Worm (Caenorhabditis elegans) whole organism, early embryonic: ENCODE data around the gene cct-8.
"Not testable (repeated sequence)": the region's sequence is repeated elsewhere in the genome, so short reads cannot be mapped to it uniquely, and the experiment has no call there.

Experiments
- aly-1 ChIP-seq: sonication (generic microtip); optimal IDR thresholded peaks from 2 replicates; lab custom pipeline; 2016; ENCODE audit warnings: missing genetic modification characterization, missing compliant biosample characterization
- ama-1 ChIP-seq: fragments of 150-350 bp; optimal IDR thresholded peaks from 2 replicates; lab custom pipeline; 2014
- ceh-13 ChIP-seq: fragments of 200-800 bp; sonication (Bioruptor generic); optimal IDR thresholded peaks from 2 replicates; lab custom pipeline; 2018; ENCODE audit warnings: mild to moderate bottlenecking, missing genetic modification characterization, missing compliant biosample characterization
- ceh-36 ChIP-seq: sonication (generic microtip); optimal IDR thresholded peaks from 2 replicates; lab custom pipeline; 2016; ENCODE audit warnings: missing genetic modification characterization, inconsistent platforms, missing compliant biosample characterization
- ets-7 ChIP-seq: sonication (generic microtip); optimal IDR thresholded peaks from 2 replicates; lab custom pipeline; 2016; ENCODE audit warnings: missing genotype, missing genetic modification characterization, missing compliant biosample characterization
- flt-1 ChIP-seq: fragments of 200-800 bp; sonication (Bioruptor generic); IDR thresholded peaks from 2 replicates; pipeline ENCODE4 v1.3.6; 2022; ENCODE audit warnings: missing genetic modification characterization, missing compliant biosample characterization
- hmbx-1 ChIP-seq: sonication (generic microtip); optimal IDR thresholded peaks from 2 replicates; lab custom pipeline; 2016; ENCODE audit warnings: mild to moderate bottlenecking, missing genetic modification characterization, missing compliant biosample characterization
- hmg-4 ChIP-seq: fragments of 200-800 bp; sonication (Bioruptor generic); optimal IDR thresholded peaks from 2 replicates; lab custom pipeline; 2018; ENCODE audit warnings: mild to moderate bottlenecking, missing genetic modification characterization, missing compliant biosample characterization
- hnd-1 ChIP-seq: sonication (generic microtip); optimal IDR thresholded peaks from 2 replicates; lab custom pipeline; 2016; ENCODE audit warnings: missing genetic modification characterization, missing compliant biosample characterization
- scrt-1 ChIP-seq: fragments of 200-800 bp; sonication (Bioruptor generic); IDR thresholded peaks from 2 replicates; pipeline ENCODE4 v1.3.6; 2022; ENCODE audit warnings: missing genetic modification characterization, missing compliant biosample characterization
- sea-1 ChIP-seq: fragments of 200-800 bp; sonication (Bioruptor generic); conservative IDR thresholded peaks from 2 replicates; pipeline ENCODE4 v1.3.6; 2022; ENCODE audit warnings: missing genetic modification characterization, missing compliant biosample characterization
- tbx-11 ChIP-seq: fragments of 200-800 bp; sonication (Bioruptor generic); IDR thresholded peaks from 2 replicates; pipeline ENCODE4 v1.3.6; 2022; ENCODE audit warnings: missing genetic modification characterization, missing compliant biosample characterization
- tbx-37 ChIP-seq: fragments of 200-800 bp; sonication (Bioruptor generic); conservative IDR thresholded peaks from 2 replicates; pipeline ENCODE4 v1.3.6; 2022; ENCODE audit warnings: missing genetic modification reagents, missing genetic modification characterization, missing compliant biosample characterization
- tra-4 ChIP-seq: sonication (generic microtip); optimal IDR thresholded peaks from 2 replicates; lab custom pipeline; 2017; ENCODE audit warnings: missing genetic modification characterization, missing compliant biosample characterization

ce11 chrIV:1051636-1052133, 42.0 kb downstream of the cct-8 start, which contains the start of gene Y55F3AM.21:
- not testable (repeated sequence) for TF ChIP-seq ama-1 (lab: Kevin White, UChicago); tra-4; hmbx-1; ceh-36; scrt-1 (GFP tag; lab: Robert Waterston, UW); ets-7; aly-1; flt-1 (GFP tag; lab: Robert Waterston, UW); ceh-13; hnd-1 (tag; lab: Kevin White, UChicago); hmg-4 (GFP tag; lab: Kevin White, UChicago); tbx-37 (GFP tag; lab: Robert Waterston, UW); sea-1; tbx-11 (GFP tag; lab: Robert Waterston, UW)
